Fruit fly (Drosophila melanogaster): Measurements from ENCODE around the gene baz.

dm6 chrX:17172123-17172522 is 12.3 kb downstream of the baz start:
- TF ChIP-seq cic (GFP tag; optimal IDR thresholded peaks at IDR 0.05) = no peak
- TF ChIP-seq kay (GFP tag; ENCODE audit: borderline replicate concordance) = no peak
- no peak for TF ChIP-seq CG14711 (tag; optimal IDR thresholded peaks at IDR 0.05)
- TF ChIP-seq CG7101 (tag; optimal IDR thresholded peaks at IDR 0.05) = no peak

All from whole organism, adult.